Worm (Caenorhabditis elegans) whole organism, mixed stage, embryonic: ENCODE results near the gene F35H10.5.

ENCODE experiments used
- ceh-39 ChIP-seq: fragments of 150-350 bp; optimal IDR thresholded peaks from 2 replicates; lab custom pipeline; 2014; ENCODE audit warnings: missing biosample characterization, missing genetic modification characterization
- ceh-83 ChIP-seq: fragments of 200-800 bp; sonication (Bioruptor generic); optimal IDR thresholded peaks from 2 replicates; lab custom pipeline; 2018; ENCODE audit warnings: mild to moderate bottlenecking, missing genetic modification characterization, missing compliant biosample characterization
- elt-1 ChIP-seq: sonication (generic microtip); optimal IDR thresholded peaks from 2 replicates; lab custom pipeline; 2017; ENCODE audit warnings: missing genetic modification characterization, mild to moderate bottlenecking, missing compliant biosample characterization, antibody characterized with exemption, moderate library complexity, borderline replicate concordance; ENCODE audit not compliant: insufficient read depth
- flh-1 ChIP-seq: fragments of 200-800 bp; sonication (Bioruptor generic); optimal IDR thresholded peaks from 2 replicates; lab custom pipeline; 2018; ENCODE audit warnings: mild to moderate bottlenecking, missing genetic modification characterization, moderate library complexity, missing compliant biosample characterization
- hlh-1 ChIP-seq: fragments of 150-350 bp; optimal IDR thresholded peaks from 2 replicates; lab custom pipeline; 2014; ENCODE audit warnings: missing biosample characterization, missing genetic modification reagents, missing genetic modification characterization
- lin-13 ChIP-seq: fragments of 150-350 bp; optimal IDR thresholded peaks from 2 replicates; lab custom pipeline; 2014; ENCODE audit warnings: missing biosample characterization, missing genetic modification characterization
- lin-32 ChIP-seq: fragments of 200-800 bp; sonication (Bioruptor generic); optimal IDR thresholded peaks from 2 replicates; lab custom pipeline; 2018; ENCODE audit warnings: mild to moderate bottlenecking, missing genetic modification characterization, missing compliant biosample characterization
- lsy-2 ChIP-seq: fragments of 150-350 bp; optimal IDR thresholded peaks from 2 replicates; lab custom pipeline; 2014; ENCODE audit warnings: missing biosample characterization, missing genetic modification characterization
- mab-5 ChIP-seq: fragments of 150-350 bp; optimal IDR thresholded peaks from 2 replicates; lab custom pipeline; 2014; ENCODE audit warnings: missing biosample characterization, missing genetic modification characterization
- mep-1 ChIP-seq: fragments of 150-350 bp; optimal IDR thresholded peaks from 2 replicates; lab custom pipeline; 2017; ENCODE audit warnings: missing biosample characterization, missing genetic modification reagents, missing genetic modification characterization, inconsistent platforms
- mls-2 ChIP-seq: sonication (generic microtip); optimal IDR thresholded peaks from 2 replicates; lab custom pipeline; 2016; ENCODE audit warnings: mild to moderate bottlenecking, missing genetic modification characterization, moderate library complexity, missing compliant biosample characterization
- nhr-2 ChIP-seq: fragments of 150-350 bp; optimal IDR thresholded peaks from 2 replicates; lab custom pipeline; 2014; ENCODE audit warnings: missing biosample characterization, missing genetic modification characterization
- sem-2 ChIP-seq: fragments of 200-800 bp; sonication (Bioruptor generic); optimal IDR thresholded peaks from 2 replicates; lab custom pipeline; 2018; ENCODE audit warnings: mild to moderate bottlenecking, missing genetic modification characterization, missing compliant biosample characterization
- snpc-4 ChIP-seq: fragments of 150-350 bp; optimal IDR thresholded peaks from 2 replicates; lab custom pipeline; 2014; ENCODE audit warnings: missing biosample characterization, missing genetic modification characterization
- sptf-1 ChIP-seq: sonication (generic microtip); optimal IDR thresholded peaks from 2 replicates; lab custom pipeline; 2017; ENCODE audit warnings: mild to moderate bottlenecking, missing genetic modification characterization, moderate library complexity, missing compliant biosample characterization
- tbx-8 ChIP-seq: fragments of 200-800 bp; sonication (Bioruptor generic); optimal IDR thresholded peaks from 2 replicates; lab custom pipeline; 2018; ENCODE audit warnings: mild to moderate bottlenecking, missing genetic modification characterization, moderate library complexity, missing compliant biosample characterization
- unc-120 ChIP-seq: sonication (generic microtip); optimal IDR thresholded peaks from 2 replicates; lab custom pipeline; 2017; ENCODE audit warnings: missing genetic modification characterization, missing compliant biosample characterization; ENCODE audit not compliant: poor library complexity, severe bottlenecking
- unc-62 ChIP-seq: fragments of 150-350 bp; optimal IDR thresholded peaks from 2 replicates; lab custom pipeline; 2014; ENCODE audit warnings: missing biosample characterization, missing genetic modification reagents, missing genetic modification characterization
- zip-8 ChIP-seq: fragments of 150-350 bp; optimal IDR thresholded peaks from 2 replicates; lab custom pipeline; 2014; ENCODE audit warnings: missing biosample characterization, missing genetic modification characterization

The F35H10.5 gene

ce11 chrIV:8348073-8348472 is 47.5 kb downstream of the F35H10.5 start, which contains the start of gene F17E9.4:
Gene F17E9.4, plus strand, starts transcription at chrIV:8348373.
- no peak for TF ChIP-seq flh-1
- no peak for TF ChIP-seq elt-1
- TF ChIP-seq lin-32 (GFP tag; lab: Kevin White, UChicago), result no peak
- TF ChIP-seq lin-13, result no peak
- TF ChIP-seq nhr-2 (tag; lab: Kevin White, UChicago), result no peak
- no peak for TF ChIP-seq mep-1 (tag; lab: Kevin White, UChicago)
- TF ChIP-seq zip-8 (tag; lab: Kevin White, UChicago), result no peak
- TF ChIP-seq lsy-2 (tag; lab: Kevin White, UChicago), result no peak
- no peak for TF ChIP-seq mab-5 (tag; lab: Kevin White, UChicago)
- TF ChIP-seq sem-2, result no peak
- no peak for TF ChIP-seq snpc-4
- TF ChIP-seq unc-62 (GFP tag; lab: Kevin White, UChicago), result no peak
- TF ChIP-seq unc-120 (tag; lab: Kevin White, UChicago), result no peak
- TF ChIP-seq ceh-83 (GFP tag; lab: Kevin White, UChicago), result no peak
- no peak for TF ChIP-seq sptf-1 (tag; lab: Kevin White, UChicago)
- no peak for TF ChIP-seq mls-2
- no peak for TF ChIP-seq hlh-1
- no peak for TF ChIP-seq ceh-39 (tag; lab: Kevin White, UChicago)
- no peak for TF ChIP-seq tbx-8 (GFP tag; lab: Kevin White, UChicago)
